Worm (Caenorhabditis elegans) whole organism, young adult: Measurements from ENCODE around the gene B0496.11.

Experiments
- K12H6.12 ChIP-seq: fragments of 200-800 bp; sonication (Bioruptor generic); optimal IDR thresholded peaks from 2 replicates; lab custom pipeline; 2018; ENCODE audit warnings: mild to moderate bottlenecking, missing genetic modification characterization, missing compliant biosample characterization
- ceh-27 ChIP-seq: fragments of 200-800 bp; sonication (Bioruptor generic); optimal IDR thresholded peaks from 2 replicates; lab custom pipeline; 2018; ENCODE audit warnings: mild to moderate bottlenecking, missing genetic modification characterization, moderate library complexity, missing compliant biosample characterization
- ceh-79 ChIP-seq: sonication (generic microtip); optimal IDR thresholded peaks from 2 replicates; lab custom pipeline; 2017; ENCODE audit warnings: mild to moderate bottlenecking, missing genetic modification characterization, missing compliant biosample characterization
- chd-7 ChIP-seq: sonication (generic microtip); optimal IDR thresholded peaks from 2 replicates; lab custom pipeline; 2016; ENCODE audit warnings: mild to moderate bottlenecking, missing genetic modification characterization, moderate library complexity, missing compliant biosample characterization
- pha-4 ChIP-seq: fragments of 150-350 bp; sonication (generic microtip); optimal IDR thresholded peaks from 2 replicates; lab custom pipeline; 2014; ENCODE audit warnings: missing biosample characterization, missing genetic modification reagents, missing genetic modification characterization
- ztf-22 ChIP-seq: fragments of 200-800 bp; sonication (Bioruptor generic); optimal IDR thresholded peaks from 2 replicates; lab custom pipeline; 2018; ENCODE audit warnings: mild to moderate bottlenecking, missing genetic modification characterization, moderate library complexity, missing compliant biosample characterization

DNA sequence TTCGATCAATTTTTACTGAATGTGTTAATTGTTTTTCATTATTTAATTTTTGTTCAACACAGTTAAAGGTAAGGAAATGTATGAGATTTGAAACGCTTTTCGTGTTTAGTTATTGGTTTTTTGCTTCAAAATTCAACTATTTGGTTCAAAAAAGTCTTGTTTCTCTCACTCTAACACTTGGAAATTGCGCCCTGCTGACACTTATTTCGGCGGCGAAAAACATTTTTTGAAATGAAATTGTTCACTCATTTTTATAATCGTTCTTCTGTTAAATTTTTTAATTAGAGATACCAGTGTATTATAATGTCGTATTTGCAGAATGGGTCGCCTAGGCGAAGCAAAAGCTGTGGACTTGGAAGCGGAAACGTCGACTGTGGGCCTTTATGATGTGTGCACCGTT, 44.4 kb upstream of the B0496.11 start, which contains the start of gene rod-1:
- TF ChIP-seq ceh-79 (tag; lab: Kevin White, UChicago) (no peak), chd-7 (no peak), ztf-22 (GFP tag; lab: Kevin White, UChicago) (no peak), pha-4 (tag; lab: Kevin White, UChicago) (no peak), ceh-27 (GFP tag; lab: Kevin White, UChicago) (no peak), K12H6.12 (no peak)
